Fruit fly (Drosophila melanogaster): Measurements from ENCODE around the gene CG13108.

CG13108 gene

dm6 chr2L:9210864-9211701 is 47.0 kb downstream of the CG13108 start:
- TF ChIP-seq usp (GFP tag; optimal IDR thresholded peaks at IDR 0.05): no peak
- TF ChIP-seq EcR (GFP tag; optimal IDR thresholded peaks at IDR 0.05): peak; percentile 78 to 97
- no peak for TF ChIP-seq psq (optimal IDR thresholded peaks at IDR 0.05)

dm6 chr2L:9213626-9214025 is 49.6 kb downstream of the CG13108 start:
- TF ChIP-seq Dll (optimal IDR thresholded peaks at IDR 0.05) (no peak), EcR (GFP tag; optimal IDR thresholded peaks at IDR 0.05) (no peak), psq (optimal IDR thresholded peaks at IDR 0.05) (no peak), usp (GFP tag; optimal IDR thresholded peaks at IDR 0.05) (no peak), CG8478 (optimal IDR thresholded peaks at IDR 0.05) (no peak), pan (optimal IDR thresholded peaks at IDR 0.05) (no peak)

All from whole organism.